Fruit fly (Drosophila melanogaster) whole organism, pupa: Measurements from ENCODE around the gene RNaseX25.

Experiments used
- CG14655 ChIP-seq: fragments of 200-800 bp; sonication (Bioruptor generic); optimal IDR thresholded peaks from 3 replicates; lab custom pipeline; 2017; ENCODE audit warnings: mild to moderate bottlenecking, missing biosample characterization, missing genetic modification reagents, missing genetic modification characterization
- CG15710 ChIP-seq: fragments of 200-800 bp; sonication (Bioruptor generic); optimal IDR thresholded peaks from 2 replicates; lab custom pipeline; 2018; ENCODE audit warnings: missing biosample characterization, mild to moderate bottlenecking, missing genetic modification characterization, moderate library complexity
- CG17806 ChIP-seq: fragments of 200-800 bp; sonication (Bioruptor generic); optimal IDR thresholded peaks from 2 replicates; lab custom pipeline; 2018; ENCODE audit warnings: missing biosample characterization, mild to moderate bottlenecking, missing genetic modification characterization, moderate library complexity
- EcR ChIP-seq: fragments of 200-800 bp; sonication (Bioruptor generic); optimal IDR thresholded peaks from 3 replicates; lab custom pipeline; 2019; ENCODE audit warnings: missing biosample characterization, missing genetic modification characterization, mild to moderate bottlenecking, moderate library complexity, missing genetic modification reagents
- fd96Ca ChIP-seq: fragments of 200-800 bp; sonication (Bioruptor generic); IDR thresholded peaks from 3 replicates; pipeline ENCODE4 v1.3.6; 2022; ENCODE audit warnings: missing biosample characterization, missing genetic modification characterization
- gl ChIP-seq: fragments of 200-800 bp; sonication (Bioruptor generic); optimal IDR thresholded peaks from 2 replicates; lab custom pipeline; 2018; ENCODE audit warnings: missing biosample characterization, mild to moderate bottlenecking, missing genetic modification characterization

DNA sequence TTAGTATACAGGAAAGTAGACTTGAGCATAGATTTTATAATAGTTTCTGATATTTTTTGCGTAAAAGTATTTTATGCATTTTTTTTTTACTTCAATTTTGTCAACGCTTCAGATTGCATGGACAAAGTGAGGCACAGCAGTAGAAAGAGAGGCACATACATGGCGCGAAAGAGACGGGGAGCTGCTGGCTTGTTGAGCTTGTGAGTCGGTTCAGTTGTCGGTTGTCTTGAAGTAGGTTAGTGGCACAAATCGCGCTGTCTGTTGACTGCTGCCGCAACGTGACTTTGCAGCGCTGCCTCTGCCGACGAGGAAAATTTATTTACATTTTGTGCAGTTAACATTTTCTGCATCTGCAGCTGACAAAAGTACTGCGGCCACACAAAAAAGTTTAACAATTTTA, 35.4 kb downstream of the RNaseX25 start:
- no peak for TF ChIP-seq CG15710 (tag; lab: Kevin White, UChicago)
- TF ChIP-seq CG17806 (tag; lab: Kevin White, UChicago) = no peak
- TF ChIP-seq fd96Ca (GFP tag; lab: Robert Waterston, UW) = no peak
- TF ChIP-seq gl (tag; lab: Kevin White, UChicago) = no peak
- no peak for TF ChIP-seq CG14655 (GFP tag; lab: Kevin White, UChicago)
- TF ChIP-seq EcR (GFP tag; lab: Kevin White, UChicago) = no peak
